Fruit fly (Drosophila melanogaster) whole organism, prepupa: ENCODE measurements around the gene CG13385.
A peak's percentile ranks its signal among the peaks of the same experiment; 100 is the strongest.

Source experiments
- Blimp-1 ChIP-seq: fragments of 200-800 bp; sonication (Bioruptor generic); optimal IDR thresholded peaks from 3 replicates; lab custom pipeline; 2017; ENCODE audit warnings: missing biosample characterization, missing genetic modification characterization, mild to moderate bottlenecking, moderate library complexity, missing genetic modification reagents
- CG10631 ChIP-seq: fragments of 200-800 bp; sonication (Bioruptor generic); optimal IDR thresholded peaks from 2 replicates; lab custom pipeline; 2016; ENCODE audit warnings: missing biosample characterization, missing genetic modification characterization
- CG11294 ChIP-seq: fragments of 200-800 bp; sonication (Bioruptor generic); IDR thresholded peaks from 2 replicates; pipeline ENCODE4 v1.3.6; 2022; ENCODE audit warnings: missing biosample characterization, missing genetic modification characterization
- CG11902 ChIP-seq: fragments of 200-800 bp; sonication (Bioruptor generic); optimal IDR thresholded peaks from 3 replicates; lab custom pipeline; 2016; ENCODE audit warnings: missing biosample characterization, missing genetic modification characterization
- CG15336 ChIP-seq: fragments of 200-800 bp; sonication (Bioruptor generic); IDR thresholded peaks from 2 replicates; pipeline ENCODE4 v1.3.6; 2022; ENCODE audit warnings: missing biosample characterization, missing genetic modification characterization
- CG1621 ChIP-seq: fragments of 200-800 bp; sonication (Bioruptor generic); optimal IDR thresholded peaks from 3 replicates; lab custom pipeline; 2018; ENCODE audit warnings: missing biosample characterization, mild to moderate bottlenecking, missing genetic modification characterization
- CG16779 ChIP-seq: fragments of 200-800 bp; sonication (Bioruptor generic); optimal IDR thresholded peaks from 3 replicates; lab custom pipeline; 2017; ENCODE audit warnings: missing biosample characterization, mild to moderate bottlenecking, missing genetic modification characterization
- CG3032 ChIP-seq: fragments of 200-800 bp; optimal IDR thresholded peaks from 2 replicates; lab custom pipeline; 2019; ENCODE audit warnings: missing biosample characterization, mild to moderate bottlenecking, missing genetic modification characterization, moderate library complexity
- CG31627 ChIP-seq: fragments of 200-800 bp; sonication (Bioruptor generic); optimal IDR thresholded peaks from 3 replicates; lab custom pipeline; 2016; ENCODE audit warnings: missing biosample characterization, missing genetic modification characterization
- CG32006 ChIP-seq: fragments of 200-800 bp; sonication (Bioruptor generic); optimal IDR thresholded peaks from 3 replicates; lab custom pipeline; 2017; ENCODE audit warnings: missing biosample characterization, mild to moderate bottlenecking, missing genetic modification characterization
- CG34406 ChIP-seq: fragments of 200-800 bp; sonication (Bioruptor generic); optimal IDR thresholded peaks from 3 replicates; lab custom pipeline; 2016; ENCODE audit warnings: missing biosample characterization, missing genetic modification characterization
- CG3919 ChIP-seq: fragments of 200-800 bp; sonication (Bioruptor generic); optimal IDR thresholded peaks from 3 replicates; lab custom pipeline; 2016; ENCODE audit warnings: missing biosample characterization, missing genetic modification characterization
- CG4318 ChIP-seq: fragments of 200-800 bp; sonication (Bioruptor generic); optimal IDR thresholded peaks from 3 replicates; lab custom pipeline; 2017; ENCODE audit warnings: missing biosample characterization, mild to moderate bottlenecking, missing genetic modification characterization
- CG6276 ChIP-seq: fragments of 200-800 bp; sonication (Bioruptor generic); optimal IDR thresholded peaks from 2 replicates; lab custom pipeline; 2017; ENCODE audit warnings: missing biosample characterization, mild to moderate bottlenecking, missing genetic modification characterization
- CG6792 ChIP-seq: fragments of 200-800 bp; sonication (Bioruptor generic); optimal IDR thresholded peaks from 3 replicates; lab custom pipeline; 2016; ENCODE audit warnings: missing biosample characterization, missing genetic modification characterization
- CG6808 ChIP-seq: fragments of 200-800 bp; sonication (Bioruptor generic); optimal IDR thresholded peaks from 3 replicates; lab custom pipeline; 2017; ENCODE audit warnings: missing biosample characterization, missing genetic modification characterization, mild to moderate bottlenecking, moderate library complexity, missing genetic modification reagents
- CG7368 ChIP-seq: fragments of 200-800 bp; sonication (Bioruptor generic); optimal IDR thresholded peaks from 3 replicates; lab custom pipeline; 2016; ENCODE audit warnings: missing biosample characterization, missing genetic modification characterization
- CG8119 ChIP-seq: fragments of 200-800 bp; sonication (Bioruptor generic); IDR thresholded peaks from 3 replicates; pipeline ENCODE4 v1.3.6; 2022; ENCODE audit warnings: missing biosample characterization, missing genetic modification characterization
- CG8632 ChIP-seq: fragments of 200-800 bp; sonication (Bioruptor generic); optimal IDR thresholded peaks from 3 replicates; lab custom pipeline; 2016; ENCODE audit warnings: missing biosample characterization, missing genetic modification characterization
- CG9139 ChIP-seq: fragments of 200-800 bp; sonication (Bioruptor generic); optimal IDR thresholded peaks from 3 replicates; lab custom pipeline; 2017; ENCODE audit warnings: missing biosample characterization, mild to moderate bottlenecking, missing genetic modification characterization
- Eip75B ChIP-seq: fragments of 200-800 bp; sonication (Bioruptor generic); optimal IDR thresholded peaks from 3 replicates; lab custom pipeline; 2016; ENCODE audit warnings: missing biosample characterization, missing genetic modification characterization
- Eip78C ChIP-seq: fragments of 200-800 bp; sonication (Bioruptor generic); peaks from one replicate; lab custom pipeline; 2016; ENCODE audit warnings: missing biosample characterization, missing genetic modification characterization
- Eip93F ChIP-seq: fragments of 200-800 bp; sonication (Bioruptor generic); optimal IDR thresholded peaks from 2 replicates; lab custom pipeline; 2016; ENCODE audit warnings: missing biosample characterization, mild to moderate bottlenecking, missing genetic modification characterization
- Ets21C ChIP-seq: fragments of 200-800 bp; sonication (Bioruptor generic); optimal IDR thresholded peaks from 3 replicates; lab custom pipeline; 2016; ENCODE audit warnings: missing biosample characterization, missing genetic modification characterization
- Ets96B ChIP-seq: fragments of 200-800 bp; optimal IDR thresholded peaks from 2 replicates; lab custom pipeline; 2019; ENCODE audit warnings: missing biosample characterization, mild to moderate bottlenecking, missing genetic modification characterization, moderate library complexity
- Hr38 ChIP-seq: sonication (Bioruptor generic); optimal IDR thresholded peaks from 2 replicates; lab custom pipeline; 2016; ENCODE audit warnings: missing biosample characterization, missing genetic modification characterization
- Hr39 ChIP-seq: fragments of 200-800 bp; sonication (Bioruptor generic); optimal IDR thresholded peaks from 2 replicates; lab custom pipeline; 2016; ENCODE audit warnings: missing biosample characterization, missing genetic modification characterization
- Lpt ChIP-seq: fragments of 200-800 bp; sonication (Bioruptor generic); optimal IDR thresholded peaks from 3 replicates; lab custom pipeline; 2016; ENCODE audit warnings: missing biosample characterization, missing genetic modification characterization
- Sox14 ChIP-seq: fragments of 200-800 bp; sonication (Bioruptor generic); optimal IDR thresholded peaks from 3 replicates; lab custom pipeline; 2016; ENCODE audit warnings: missing biosample characterization, missing genetic modification characterization
- achi ChIP-seq: fragments of 200-800 bp; sonication (Bioruptor generic); optimal IDR thresholded peaks from 3 replicates; lab custom pipeline; 2016; ENCODE audit warnings: missing biosample characterization, missing genetic modification characterization
- dsx ChIP-seq: fragments of 200-800 bp; optimal IDR thresholded peaks from 3 replicates; lab custom pipeline; 2019; ENCODE audit warnings: missing biosample characterization, mild to moderate bottlenecking, missing genetic modification characterization, moderate library complexity; ENCODE audit not compliant: poor library complexity, severe bottlenecking
- esn ChIP-seq: fragments of 200-800 bp; sonication (Bioruptor generic); optimal IDR thresholded peaks from 2 replicates; lab custom pipeline; 2016; ENCODE audit warnings: missing biosample characterization, mild to moderate bottlenecking, missing genetic modification characterization, moderate library complexity
- fd59A ChIP-seq: fragments of 200-800 bp; sonication (Bioruptor generic); optimal IDR thresholded peaks from 2 replicates; lab custom pipeline; 2017; ENCODE audit warnings: missing biosample characterization, mild to moderate bottlenecking, missing genetic modification characterization, missing genetic modification reagents
- fkh ChIP-seq: fragments of 200-800 bp; sonication (Bioruptor generic); optimal IDR thresholded peaks from 3 replicates; lab custom pipeline; 2017; ENCODE audit warnings: missing biosample characterization, mild to moderate bottlenecking, missing genetic modification characterization, moderate library complexity
- lz ChIP-seq: fragments of 200-800 bp; sonication (Bioruptor generic); optimal IDR thresholded peaks from 3 replicates; lab custom pipeline; 2016; ENCODE audit warnings: missing biosample characterization, missing genetic modification characterization
- pdm3 ChIP-seq: fragments of 200-800 bp; sonication (Bioruptor generic); optimal IDR thresholded peaks from 3 replicates; lab custom pipeline; 2016; ENCODE audit warnings: missing biosample characterization, missing genetic modification characterization
- salr ChIP-seq, 2 experiments: fragments of 200-800 bp; sonication (Bioruptor generic); optimal IDR thresholded peaks; 3 replicates each; lab custom pipeline; 2016 to 2018; ENCODE audit warnings: missing biosample characterization in 2 of 2, missing genetic modification characterization in 2 of 2, mild to moderate bottlenecking in 1 of 2
- spab ChIP-seq: fragments of 200-800 bp; sonication (Bioruptor generic); optimal IDR thresholded peaks from 2 replicates; lab custom pipeline; 2017; ENCODE audit warnings: missing biosample characterization, mild to moderate bottlenecking, missing genetic modification characterization, missing genetic modification reagents
- ss ChIP-seq, 2 experiments: fragments of 200-800 bp; sonication (Bioruptor generic); optimal IDR thresholded peaks; 2 replicates in 1 of 2; 3 replicates in 1 of 2; lab custom pipeline; 2017 to 2018; ENCODE audit warnings: mild to moderate bottlenecking in 2 of 2, missing biosample characterization in 2 of 2, missing genetic modification characterization in 2 of 2, moderate library complexity in 1 of 2
- topi ChIP-seq: fragments of 200-800 bp; sonication (Bioruptor generic); optimal IDR thresholded peaks from 3 replicates; lab custom pipeline; 2016; ENCODE audit warnings: missing biosample characterization, missing genetic modification characterization

CG13385 gene

DNA sequence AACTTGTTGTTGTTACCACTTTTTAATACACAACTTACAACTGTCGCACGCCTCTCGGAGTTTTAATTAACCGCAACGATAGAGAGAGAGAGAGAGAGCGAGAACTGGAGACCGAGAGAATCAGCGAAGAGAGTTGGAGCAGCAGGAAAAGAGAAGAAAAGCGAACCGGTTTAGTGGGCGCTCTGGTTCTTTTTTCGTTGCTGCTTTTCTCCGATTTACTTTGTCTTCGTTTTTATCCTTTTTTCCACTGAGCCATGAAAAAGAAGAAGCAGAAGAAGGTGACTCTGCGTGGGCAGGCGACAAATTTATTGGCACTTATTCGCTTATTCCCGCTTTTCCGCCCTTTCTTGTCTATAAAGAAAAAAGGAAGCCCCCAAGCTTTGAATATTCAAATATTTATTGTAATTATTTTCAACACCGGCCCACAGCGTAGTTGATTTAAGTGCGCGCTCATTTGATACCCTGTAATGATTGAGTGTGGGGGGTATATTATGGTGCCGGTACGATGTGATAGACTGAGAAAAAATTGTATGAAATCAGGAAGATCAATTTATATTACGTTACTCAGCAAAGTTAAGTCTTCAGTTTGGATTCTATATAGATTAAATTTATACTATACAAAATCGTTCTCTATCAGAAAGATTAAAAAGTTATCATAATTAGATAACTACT, 23.9 kb downstream of the CG13385 start (continued):
- TF ChIP-seq CG15336 (GFP tag; lab: Robert Waterston, UW) (peak; percentile 32; the same call in 1 of the 2 replicates), Eip75B (GFP tag; lab: Kevin White, UChicago) (peak; percentile 15), topi (GFP tag; lab: Kevin White, UChicago) (no peak), CG34406 (no peak), CG11902 (GFP tag; lab: Kevin White, UChicago) (no peak), CG8119 (GFP tag; lab: Robert Waterston, UW) (no peak), fd59A (GFP tag; lab: Kevin White, UChicago) (peak; percentile 9), achi (GFP tag; lab: Kevin White, UChicago) (peak; percentile 7), CG6792 (no peak), Eip78C (GFP tag; lab: Kevin White, UChicago) (peak; percentile 67), ss (GFP tag; optimal IDR thresholded peaks at IDR 0.05; lab: Kevin White, UChicago) (peak; percentile 75 to 82), fkh (no peak), pdm3 (GFP tag; lab: Kevin White, UChicago) (peak; percentile 17), CG31627 (GFP tag; lab: Kevin White, UChicago) (peak; percentile 2), CG32006 (GFP tag; lab: Kevin White, UChicago) (peak; percentile 63), CG10631 (GFP tag; lab: Kevin White, UChicago) (peak; percentile 54), esn (GFP tag; lab: Kevin White, UChicago) (no peak), Ets21C (GFP tag; lab: Kevin White, UChicago) (no peak), CG3032 (tag; lab: Kevin White, UChicago) (peak; percentile 27), lz (GFP tag; lab: Kevin White, UChicago) (no peak), CG4318 (GFP tag; lab: Kevin White, UChicago) (no peak), Lpt (peak; percentile 6), CG6808 (GFP tag; lab: Kevin White, UChicago) (peak; percentile 75), CG3919 (peak; percentile 9), Hr38 (no peak), Ets96B (tag; lab: Kevin White, UChicago) (peak; percentile 37), Blimp-1 (GFP tag; lab: Kevin White, UChicago) (no peak), dsx (GFP tag; lab: Kevin White, UChicago) (peak; percentile 72), CG7368 (GFP tag; lab: Kevin White, UChicago) (no peak), CG8632 (GFP tag; lab: Kevin White, UChicago) (peak; percentile 29), CG11294 (GFP tag; lab: Robert Waterston, UW) (no peak), CG16779 (tag; lab: Kevin White, UChicago) (no peak), spab (GFP tag; lab: Kevin White, UChicago) (peak; percentile 40), Hr39 (GFP tag; lab: Kevin White, UChicago) (no peak), Sox14 (peak; percentile 7), CG9139 (GFP tag; lab: Kevin White, UChicago) (peak; percentile 67)

DNA sequence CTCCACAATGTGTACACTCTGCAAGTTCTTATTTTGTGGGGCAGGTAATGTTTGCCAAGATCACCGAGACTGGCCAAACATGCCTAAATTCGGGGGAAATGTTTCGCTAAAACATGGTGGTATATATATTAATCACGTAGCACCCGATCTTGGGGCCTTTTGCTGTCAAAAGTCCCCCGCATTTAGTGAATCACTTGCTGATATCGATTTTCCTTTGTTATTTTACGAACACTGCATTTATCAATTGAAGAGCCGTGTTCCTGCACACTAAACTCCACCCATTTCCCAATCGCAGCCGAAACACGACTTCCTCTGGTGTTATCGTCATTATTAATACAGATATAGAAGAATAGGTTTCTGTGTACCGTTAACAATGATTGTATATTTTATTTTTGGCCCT, 25.3 kb downstream of the CG13385 start:
- TF ChIP-seq esn (GFP tag; lab: Kevin White, UChicago): no peak
- no peak for TF ChIP-seq CG6276 (GFP tag; lab: Kevin White, UChicago)
- no peak for TF ChIP-seq Sox14
- no peak for TF ChIP-seq Hr38
- TF ChIP-seq salr (GFP tag; optimal IDR thresholded peaks at IDR 0.05; lab: Kevin White, UChicago): no peak
- TF ChIP-seq CG4318 (GFP tag; lab: Kevin White, UChicago): no peak
- no peak for TF ChIP-seq topi (GFP tag; lab: Kevin White, UChicago)
- no peak for TF ChIP-seq spab (GFP tag; lab: Kevin White, UChicago)
- no peak for TF ChIP-seq Eip93F (GFP tag; lab: Kevin White, UChicago)
- TF ChIP-seq CG1621 (tag; lab: Kevin White, UChicago): no peak
